Fruit fly (Drosophila melanogaster) whole organism, embryonic: Measurements from ENCODE around the gene RpS20.
A peak's percentile ranks its signal among the peaks of the same experiment; 100 is the strongest.

Experiments
- ATbp ChIP-seq: fragments of 200-800 bp; sonication (Bioruptor generic); optimal IDR thresholded peaks from 2 replicates; lab custom pipeline; 2017; ENCODE audit warnings: missing biosample characterization, mild to moderate bottlenecking, missing genetic modification characterization, missing genetic modification reagents
- CG10321 ChIP-seq: fragments of 200-800 bp; sonication (Bioruptor generic); IDR thresholded peaks from 2 replicates; pipeline ENCODE4 v1.3.6; 2022; ENCODE audit warnings: missing biosample characterization, missing genetic modification characterization
- CG10366 ChIP-seq: fragments of 200-800 bp; sonication (Bioruptor generic); IDR thresholded peaks from 2 replicates; pipeline ENCODE4 v1.3.6; 2022; ENCODE audit warnings: missing biosample characterization, missing genetic modification characterization
- CG11247 ChIP-seq: fragments of 200-800 bp; sonication (Bioruptor generic); IDR thresholded peaks from 2 replicates; pipeline ENCODE4 v1.3.6; 2022; ENCODE audit warnings: missing biosample characterization, missing genetic modification characterization
- CG11504 ChIP-seq: fragments of 200-800 bp; sonication (Bioruptor generic); optimal IDR thresholded peaks from 3 replicates; lab custom pipeline; 2019; ENCODE audit warnings: missing biosample characterization, mild to moderate bottlenecking, missing genetic modification characterization, moderate library complexity
- CG1233 ChIP-seq: fragments of 200-800 bp; sonication (Bioruptor generic); optimal IDR thresholded peaks from 4 replicates; lab custom pipeline; 2018; ENCODE audit warnings: missing biosample characterization, mild to moderate bottlenecking, missing genetic modification characterization
- CG12769 ChIP-seq: fragments of 200-800 bp; sonication (Bioruptor generic); optimal IDR thresholded peaks from 2 replicates; lab custom pipeline; 2019; ENCODE audit warnings: missing biosample characterization, mild to moderate bottlenecking, missing genetic modification characterization, moderate library complexity
- CG13287 ChIP-seq: fragments of 200-800 bp; sonication (Bioruptor generic); IDR thresholded peaks from 2 replicates; pipeline ENCODE4 v1.3.6; 2022; ENCODE audit warnings: missing biosample characterization, missing genetic modification characterization; ENCODE audit not compliant: partially characterized antibody
- CG14050 ChIP-seq: fragments of 200-800 bp; sonication (Bioruptor generic); IDR thresholded peaks from 3 replicates; pipeline ENCODE4 v1.3.6; 2022; ENCODE audit warnings: missing biosample characterization, missing genetic modification characterization
- CG15269 ChIP-seq: fragments of 200-800 bp; sonication (Bioruptor generic); optimal IDR thresholded peaks from 2 replicates; lab custom pipeline; 2018; ENCODE audit warnings: missing biosample characterization, mild to moderate bottlenecking, missing genetic modification characterization, moderate library complexity
- CG15601 ChIP-seq: fragments of 200-800 bp; sonication (Bioruptor generic); optimal IDR thresholded peaks from 3 replicates; lab custom pipeline; 2019; ENCODE audit warnings: missing biosample characterization, mild to moderate bottlenecking, missing genetic modification characterization, moderate library complexity
- CG17912 ChIP-seq: fragments of 200-800 bp; sonication (Bioruptor generic); optimal IDR thresholded peaks from 2 replicates; lab custom pipeline; 2018; ENCODE audit warnings: missing biosample characterization, mild to moderate bottlenecking, missing genetic modification characterization
- CG3163 ChIP-seq: fragments of 200-800 bp; sonication (Bioruptor generic); optimal IDR thresholded peaks from 3 replicates; lab custom pipeline; 2016; ENCODE audit warnings: missing biosample characterization, missing genetic modification characterization
- CG3838 ChIP-seq: fragments of 200-800 bp; sonication (Bioruptor generic); optimal IDR thresholded peaks from 3 replicates; lab custom pipeline; 2016; ENCODE audit warnings: missing biosample characterization, missing genetic modification characterization
- CG6813 ChIP-seq: fragments of 200-800 bp; sonication (Bioruptor generic); optimal IDR thresholded peaks from 2 replicates; lab custom pipeline; 2017; ENCODE audit warnings: missing biosample characterization, missing genetic modification characterization, mild to moderate bottlenecking, moderate library complexity, missing genetic modification reagents
- CG7271 ChIP-seq: fragments of 200-800 bp; sonication (Bioruptor generic); optimal IDR thresholded peaks from 2 replicates; lab custom pipeline; 2018; ENCODE audit warnings: missing biosample characterization, mild to moderate bottlenecking, missing genetic modification characterization, moderate library complexity
- CG8388 ChIP-seq: fragments of 200-800 bp; sonication (Bioruptor generic); optimal IDR thresholded peaks from 2 replicates; lab custom pipeline; 2019; ENCODE audit warnings: missing biosample characterization, mild to moderate bottlenecking, missing genetic modification characterization, moderate library complexity
- CG9817 ChIP-seq: fragments of 200-800 bp; sonication (Bioruptor generic); optimal IDR thresholded peaks from 2 replicates; lab custom pipeline; 2018; ENCODE audit warnings: missing biosample characterization, mild to moderate bottlenecking, missing genetic modification characterization, moderate library complexity
- Chrac-16 ChIP-seq: fragments of 200-800 bp; sonication (Bioruptor generic); optimal IDR thresholded peaks from 3 replicates; lab custom pipeline; 2016; ENCODE audit warnings: missing biosample characterization, missing genetic modification characterization
- Deaf1 ChIP-seq: fragments of 200-800 bp; optimal IDR thresholded peaks from 3 replicates; lab custom pipeline; 2019; ENCODE audit warnings: missing biosample characterization, mild to moderate bottlenecking, missing genetic modification characterization, moderate library complexity
- Dip2 ChIP-seq: fragments of 200-800 bp; sonication (Bioruptor generic); IDR thresholded peaks from 2 replicates; pipeline ENCODE4 v1.3.6; 2022; ENCODE audit warnings: missing biosample characterization, missing genetic modification characterization
- Dll ChIP-seq: fragments of 200-800 bp; sonication (Bioruptor generic); IDR thresholded peaks from 4 replicates; pipeline ENCODE4 v1.3.6; 2022; ENCODE audit warnings: missing biosample characterization, missing genetic modification characterization; ENCODE audit not compliant: partially characterized antibody
- Fer3 ChIP-seq: fragments of 200-800 bp; sonication (Bioruptor generic); optimal IDR thresholded peaks from 2 replicates; lab custom pipeline; 2018; ENCODE audit warnings: missing biosample characterization, mild to moderate bottlenecking, missing genetic modification characterization, moderate library complexity
- HmgD ChIP-seq: fragments of 200-800 bp; sonication (Bioruptor generic); optimal IDR thresholded peaks from 3 replicates; lab custom pipeline; 2016; ENCODE audit warnings: missing biosample characterization, missing genetic modification characterization
- Hsf ChIP-seq: fragments of 200-800 bp; sonication (Bioruptor generic); optimal IDR thresholded peaks from 3 replicates; lab custom pipeline; 2016; ENCODE audit warnings: missing biosample characterization, missing genetic modification characterization
- Nf-YC ChIP-seq: fragments of 200-800 bp; optimal IDR thresholded peaks from 3 replicates; lab custom pipeline; 2019; ENCODE audit warnings: missing biosample characterization, mild to moderate bottlenecking, missing genetic modification characterization, moderate library complexity
- Ravus ChIP-seq: fragments of 200-800 bp; sonication (Bioruptor generic); IDR thresholded peaks from 2 replicates; pipeline ENCODE4 v1.3.6; 2022; ENCODE audit warnings: missing biosample characterization, missing genetic modification characterization
- Sin3A ChIP-seq: fragments of >200 bp; optimal IDR thresholded peaks from 2 replicates; lab custom pipeline; 2018
- Sry-β ChIP-seq: fragments of 200-800 bp; sonication (Bioruptor generic); optimal IDR thresholded peaks from 2 replicates; lab custom pipeline; 2018; ENCODE audit warnings: missing biosample characterization, mild to moderate bottlenecking, missing genetic modification characterization, moderate library complexity
- Xbp1 ChIP-seq: fragments of 200-800 bp; sonication (Bioruptor generic); optimal IDR thresholded peaks from 3 replicates; lab custom pipeline; 2016; ENCODE audit warnings: missing biosample characterization, mild to moderate bottlenecking, missing genetic modification characterization
- Xrp1 ChIP-seq: fragments of 200-800 bp; sonication (Bioruptor generic); IDR thresholded peaks from 2 replicates; pipeline ENCODE4 v1.3.6; 2022; ENCODE audit warnings: missing biosample characterization, missing genetic modification characterization
- YL-1 ChIP-seq: fragments of 200-800 bp; sonication (Bioruptor generic); optimal IDR thresholded peaks from 3 replicates; lab custom pipeline; 2017; ENCODE audit warnings: missing biosample characterization, mild to moderate bottlenecking, missing genetic modification characterization
- az2 ChIP-seq: fragments of 200-800 bp; sonication (Bioruptor generic); optimal IDR thresholded peaks from 3 replicates; lab custom pipeline; 2016; ENCODE audit warnings: missing biosample characterization, missing genetic modification characterization
- chm ChIP-seq: fragments of 200-800 bp; sonication (Bioruptor generic); IDR thresholded peaks from 2 replicates; pipeline ENCODE4 v1.3.6; 2022; ENCODE audit warnings: missing biosample characterization, missing genetic modification characterization
- dimm ChIP-seq: fragments of 200-800 bp; sonication (Bioruptor generic); IDR thresholded peaks from 2 replicates; pipeline ENCODE4 v1.3.6; 2022; ENCODE audit warnings: missing biosample characterization, missing genetic modification characterization
- disco-r ChIP-seq: fragments of 200-800 bp; sonication (Bioruptor generic); optimal IDR thresholded peaks from 2 replicates; lab custom pipeline; 2016; ENCODE audit warnings: missing biosample characterization, missing genetic modification characterization
- esg ChIP-seq: fragments of 200-800 bp; sonication (Bioruptor generic); conservative IDR thresholded peaks from 2 replicates; pipeline ENCODE4 v1.3.6; 2022; ENCODE audit warnings: missing biosample characterization, missing genetic modification characterization
- eyg ChIP-seq: fragments of 200-800 bp; sonication (Bioruptor generic); optimal IDR thresholded peaks from 3 replicates; lab custom pipeline; 2016; ENCODE audit warnings: missing biosample characterization, missing genetic modification characterization
- fd64A ChIP-seq: fragments of 200-800 bp; sonication (Bioruptor generic); optimal IDR thresholded peaks from 3 replicates; lab custom pipeline; 2018; ENCODE audit warnings: missing biosample characterization, mild to moderate bottlenecking, missing genetic modification characterization
- grn ChIP-seq: fragments of 200-800 bp; sonication (Bioruptor generic); optimal IDR thresholded peaks from 3 replicates; lab custom pipeline; 2017; ENCODE audit warnings: missing biosample characterization, missing genetic modification characterization
- hbn ChIP-seq: fragments of 200-800 bp; sonication (Bioruptor generic); IDR thresholded peaks from 2 replicates; pipeline ENCODE4 v1.3.6; 2022; ENCODE audit warnings: missing biosample characterization, missing genetic modification characterization; ENCODE audit not compliant: partially characterized antibody
- jigr1 ChIP-seq: fragments of 200-800 bp; sonication (Bioruptor generic); IDR thresholded peaks from 3 replicates; pipeline ENCODE4 v1.3.6; 2022; ENCODE audit warnings: missing biosample characterization, missing genetic modification characterization
- lmd ChIP-seq: fragments of 200-800 bp; sonication (Bioruptor generic); IDR thresholded peaks from 2 replicates; pipeline ENCODE4 v1.3.6; 2022; ENCODE audit warnings: missing biosample characterization, missing genetic modification characterization
- mam ChIP-seq: fragments of 200-800 bp; sonication (Bioruptor generic); optimal IDR thresholded peaks from 3 replicates; lab custom pipeline; 2016; ENCODE audit warnings: missing biosample characterization, missing genetic modification characterization
- mirr ChIP-seq: fragments of 200-800 bp; sonication (Bioruptor generic); optimal IDR thresholded peaks from 3 replicates; lab custom pipeline; 2018; ENCODE audit warnings: missing biosample characterization, mild to moderate bottlenecking, missing genetic modification characterization
- nerfin-1 ChIP-seq: fragments of 200-800 bp; sonication (Bioruptor generic); optimal IDR thresholded peaks from 3 replicates; lab custom pipeline; 2019; ENCODE audit warnings: missing biosample characterization, mild to moderate bottlenecking, missing genetic modification characterization, moderate library complexity
- pzg ChIP-seq: fragments of 200-800 bp; sonication (Bioruptor generic); optimal IDR thresholded peaks from 3 replicates; lab custom pipeline; 2018; ENCODE audit warnings: missing biosample characterization, mild to moderate bottlenecking, missing genetic modification characterization, moderate library complexity
- tio ChIP-seq: fragments of 200-800 bp; sonication (Bioruptor generic); optimal IDR thresholded peaks from 2 replicates; lab custom pipeline; 2017; ENCODE audit warnings: missing biosample characterization, missing genetic modification characterization, inconsistent platforms
- toy ChIP-seq: fragments of 200-800 bp; sonication (Bioruptor generic); IDR thresholded peaks from 2 replicates; pipeline ENCODE4 v1.3.6; 2022; ENCODE audit warnings: missing biosample characterization, missing genetic modification characterization
- zfh1 ChIP-seq: fragments of 200-800 bp; sonication (Bioruptor generic); IDR thresholded peaks from 3 replicates; pipeline ENCODE4 v1.3.6; 2022; ENCODE audit warnings: missing biosample characterization, missing genetic modification characterization

The RpS20 gene

dm6 chr3R:20829416-20830131, 7.6 kb downstream of the RpS20 start (continued):
- no peak for TF ChIP-seq Dip2 (GFP tag; lab: Robert Waterston, UW)
- TF ChIP-seq YL-1 = no peak
- TF ChIP-seq Ravus (GFP tag; lab: Robert Waterston, UW) = no peak
- peak; percentile 39; the same call in 1 of the 2 replicates for TF ChIP-seq CG10321 (GFP tag; lab: Robert Waterston, UW)
- TF ChIP-seq Hsf = no peak
- no peak for TF ChIP-seq CG14050 (GFP tag; lab: Robert Waterston, UW)
- TF ChIP-seq CG9817 (tag; lab: Kevin White, UChicago) = no peak
- peak; percentile 29 for TF ChIP-seq Nf-YC (tag; lab: Kevin White, UChicago)
- TF ChIP-seq mam (GFP tag; lab: Kevin White, UChicago) = no peak
- 0 out of 2 replicates have a peak, but pooled peaks have one; percentile 37 for TF ChIP-seq hbn
- no peak for TF ChIP-seq fd64A (GFP tag; lab: Kevin White, UChicago)
- TF ChIP-seq CG1233 (GFP tag; lab: Kevin White, UChicago) = no peak
- no peak for TF ChIP-seq CG10366
- TF ChIP-seq CG17912 (GFP tag; lab: Kevin White, UChicago) = no peak
- TF ChIP-seq esg (GFP tag; lab: Robert Waterston, UW) = peak; percentile 27
- TF ChIP-seq ATbp (GFP tag; lab: Kevin White, UChicago) = no peak
- no peak for TF ChIP-seq Deaf1 (tag; lab: Kevin White, UChicago)
- TF ChIP-seq disco-r = no peak
- TF ChIP-seq CG11504 = peak; percentile 59
- no peak for TF ChIP-seq CG3838 (GFP tag; lab: Kevin White, UChicago)
- TF ChIP-seq CG11247 (GFP tag; lab: Robert Waterston, UW) = no peak
- TF ChIP-seq Xbp1 (GFP tag; lab: Kevin White, UChicago) = no peak
- TF ChIP-seq CG8388 (GFP tag; lab: Kevin White, UChicago) = no peak
- no peak for TF ChIP-seq toy (GFP tag; lab: Robert Waterston, UW)
- TF ChIP-seq mirr (GFP tag; lab: Kevin White, UChicago) = peak; percentile 74
- no peak; the same call in 1 of the 2 replicates for TF ChIP-seq chm (GFP tag; lab: Robert Waterston, UW)
- TF ChIP-seq Dll (GFP tag; lab: Robert Waterston, UW) = no peak
- TF ChIP-seq jigr1 (GFP tag; lab: Robert Waterston, UW) = no peak
- peak; percentile 9; the same call in 1 of the 2 replicates for TF ChIP-seq lmd (GFP tag; lab: Robert Waterston, UW)
- no peak for TF ChIP-seq CG15601 (tag; lab: Kevin White, UChicago)
- TF ChIP-seq Chrac-16 (GFP tag; lab: Kevin White, UChicago) = no peak
- TF ChIP-seq CG6813 (GFP tag; lab: Kevin White, UChicago) = no peak
- TF ChIP-seq eyg (GFP tag; lab: Kevin White, UChicago) = no peak
- peak; percentile 98 for TF ChIP-seq grn (GFP tag; lab: Kevin White, UChicago)
- 0 out of 3 replicates have a peak, but pooled peaks have one; percentile 14 for TF ChIP-seq zfh1 (GFP tag; lab: Robert Waterston, UW)
- no peak for TF ChIP-seq CG3163 (GFP tag; lab: Kevin White, UChicago)
- no peak for TF ChIP-seq nerfin-1 (tag; lab: Kevin White, UChicago)
- peak; percentile 98 for TF ChIP-seq Sry-β (GFP tag; lab: Kevin White, UChicago)
- TF ChIP-seq tio = no peak
- no peak for TF ChIP-seq Sin3A (lab: Kevin White, UChicago)
- TF ChIP-seq Fer3 = no peak
- TF ChIP-seq CG7271 (tag; lab: Kevin White, UChicago) = no peak
- no peak for TF ChIP-seq Xrp1
- peak; percentile 20 for TF ChIP-seq az2 (GFP tag; lab: Kevin White, UChicago)
- peak; percentile 53 for TF ChIP-seq CG15269 (tag; lab: Kevin White, UChicago)
- no peak for TF ChIP-seq HmgD
- TF ChIP-seq CG13287 (GFP tag; lab: Robert Waterston, UW) = peak; percentile 20; the same call in 1 of the 2 replicates
- TF ChIP-seq CG12769 = peak; percentile 95
- TF ChIP-seq pzg (GFP tag; lab: Kevin White, UChicago) = peak; percentile 21
- no peak for TF ChIP-seq dimm (GFP tag; lab: Robert Waterston, UW)
